Worm (Caenorhabditis elegans) whole organism, L4 larva: ENCODE measurements around the gene col-99.

Experiments used
- D1046.2 ChIP-seq: fragments of 200-800 bp; sonication (Bioruptor generic); IDR thresholded peaks from 2 replicates; pipeline ENCODE4 v1.3.6; 2022; ENCODE audit warnings: missing genetic modification characterization, missing compliant biosample characterization
- F44E2.7 ChIP-seq: fragments of 200-800 bp; sonication (Bioruptor generic); IDR thresholded peaks from 2 replicates; pipeline ENCODE4 v2.1.2; 2022; ENCODE audit warnings: missing genetic modification characterization, missing compliant biosample characterization
- F49E8.2 ChIP-seq: sonication (generic microtip); optimal IDR thresholded peaks from 2 replicates; lab custom pipeline; 2016; ENCODE audit warnings: missing compliant biosample characterization, mild to moderate bottlenecking, missing genetic modification characterization, borderline replicate concordance
- R02D3.7 ChIP-seq: fragments of 150-350 bp; sonication (generic microtip); optimal IDR thresholded peaks from 3 replicates; lab custom pipeline; 2014; ENCODE audit warnings: missing biosample characterization, missing genetic modification characterization
- T20F7.1 ChIP-seq: fragments of 200-800 bp; sonication (Bioruptor generic); optimal IDR thresholded peaks from 2 replicates; lab custom pipeline; 2018; ENCODE audit warnings: mild to moderate bottlenecking, missing genetic modification characterization, missing compliant biosample characterization
- T26A8.4 ChIP-seq: fragments of 200-800 bp; sonication (Bioruptor generic); IDR thresholded peaks from 2 replicates; pipeline ENCODE4 v1.3.6; 2022; ENCODE audit warnings: missing genetic modification characterization, missing compliant biosample characterization
- Y48G9A.11 ChIP-seq: fragments of 200-800 bp; sonication (Bioruptor generic); IDR thresholded peaks from 2 replicates; pipeline ENCODE4 v1.3.6; 2022; ENCODE audit warnings: missing genetic modification reagents, missing genetic modification characterization, missing compliant biosample characterization
- ZK546.5 ChIP-seq, 2 experiments: sonication (generic microtip); optimal IDR thresholded peaks; 2 replicates each; lab custom pipeline; 2017; ENCODE audit warnings: missing biosample characterization in 2 of 2, missing genetic modification characterization in 2 of 2
- arid-1 ChIP-seq: fragments of 200-800 bp; sonication (Bioruptor generic); conservative IDR thresholded peaks from 2 replicates; pipeline ENCODE4 v1.3.6; 2022; ENCODE audit warnings: missing genetic modification reagents, missing genetic modification characterization, missing compliant biosample characterization
- ceh-20 ChIP-seq: fragments of 200-800 bp; sonication (Bioruptor generic); IDR thresholded peaks from 2 replicates; pipeline ENCODE4 v1.3.6; 2022; ENCODE audit warnings: missing genetic modification reagents, missing genetic modification characterization, missing compliant biosample characterization
- ceh-82 ChIP-seq: sonication (generic microtip); optimal IDR thresholded peaks from 2 replicates; lab custom pipeline; 2017; ENCODE audit warnings: missing biosample characterization, missing genetic modification characterization
- ces-1 ChIP-seq: fragments of 150-350 bp; sonication (generic microtip); optimal IDR thresholded peaks from 4 replicates; lab custom pipeline; 2014; ENCODE audit warnings: missing biosample characterization, missing genetic modification reagents, missing genetic modification characterization
- cey-2 ChIP-seq: sonication (generic microtip); optimal IDR thresholded peaks from 3 replicates; lab custom pipeline; 2017; ENCODE audit warnings: missing genetic modification characterization, mild to moderate bottlenecking, missing compliant biosample characterization, antibody characterized with exemption, borderline replicate concordance; ENCODE audit not compliant: insufficient read depth
- daf-12 ChIP-seq: fragments of 150-350 bp; optimal IDR thresholded peaks from 2 replicates; lab custom pipeline; 2014; ENCODE audit warnings: missing biosample characterization, missing genetic modification reagents, missing genetic modification characterization
- daf-16 ChIP-seq, 3 experiments: sonication (generic microtip); optimal IDR thresholded peaks; 2 replicates each; lab custom pipeline; 2016 to 2017; ENCODE audit warnings: missing genetic modification characterization in 3 of 3, missing genetic modification reagents in 3 of 3, mild to moderate bottlenecking in 2 of 3, missing compliant biosample characterization in 2 of 3, missing biosample characterization in 1 of 3, moderate library complexity in 1 of 3
- daf-19 ChIP-seq: fragments of 200-800 bp; sonication (Bioruptor generic); conservative IDR thresholded peaks from 2 replicates; pipeline ENCODE4 v1.3.6; 2022; ENCODE audit warnings: missing genetic modification characterization, missing compliant biosample characterization
- dmd-8 ChIP-seq: fragments of 200-800 bp; sonication (Bioruptor generic); IDR thresholded peaks from 2 replicates; pipeline ENCODE4 v1.3.6; 2022; ENCODE audit warnings: missing genetic modification characterization, missing compliant biosample characterization
- dmd-9 ChIP-seq: fragments of 200-800 bp; sonication (Bioruptor generic); IDR thresholded peaks from 2 replicates; pipeline ENCODE4 v1.3.6; 2022; ENCODE audit warnings: missing genetic modification reagents, missing genetic modification characterization, missing compliant biosample characterization
- dpl-1 ChIP-seq: fragments of 150-350 bp; optimal IDR thresholded peaks from 2 replicates; lab custom pipeline; 2014; ENCODE audit warnings: missing biosample characterization, missing genetic modification reagents, missing genetic modification characterization
- egl-27 ChIP-seq: sonication (generic microtip); optimal IDR thresholded peaks from 3 replicates; lab custom pipeline; 2017; ENCODE audit warnings: missing biosample characterization, missing genetic modification reagents, missing genetic modification characterization
- fos-1 ChIP-seq: fragments of 150-350 bp; optimal IDR thresholded peaks from 2 replicates; lab custom pipeline; 2014; ENCODE audit warnings: missing biosample characterization, missing genetic modification characterization
- hlh-30 ChIP-seq: sonication (generic microtip); optimal IDR thresholded peaks from 2 replicates; lab custom pipeline; 2017; ENCODE audit warnings: antibody characterized with exemption, mild to moderate bottlenecking, missing genetic modification characterization, missing compliant biosample characterization; ENCODE audit not compliant: insufficient read depth
- hmg-1.1 ChIP-seq: fragments of 200-800 bp; sonication (Bioruptor generic); IDR thresholded peaks from 2 replicates; pipeline ENCODE4 v1.3.6; 2022; ENCODE audit warnings: missing genetic modification reagents, missing genetic modification characterization, missing compliant biosample characterization
- lim-7 ChIP-seq: fragments of 200-800 bp; sonication (Bioruptor generic); IDR thresholded peaks from 2 replicates; pipeline ENCODE4 v1.3.6; 2022; ENCODE audit warnings: missing genetic modification characterization, missing compliant biosample characterization
- lin-1 ChIP-seq: fragments of 200-800 bp; sonication (Bioruptor generic); IDR thresholded peaks from 2 replicates; pipeline ENCODE4 v1.3.6; 2022; ENCODE audit warnings: missing genetic modification reagents, missing genetic modification characterization, missing compliant biosample characterization
- lin-15B ChIP-seq: fragments of 150-350 bp; sonication (generic microtip); optimal IDR thresholded peaks from 3 replicates; lab custom pipeline; 2014; ENCODE audit warnings: missing biosample characterization, missing genetic modification characterization
- lin-38 ChIP-seq: fragments of 200-800 bp; sonication (Bioruptor generic); IDR thresholded peaks from 2 replicates; pipeline ENCODE4 v1.3.6; 2022; ENCODE audit warnings: missing genetic modification reagents, missing genetic modification characterization, missing compliant biosample characterization
- lin-39 ChIP-seq: fragments of 150-350 bp; optimal IDR thresholded peaks from 2 replicates; lab custom pipeline; 2014; ENCODE audit warnings: missing biosample characterization, missing genetic modification reagents, missing genetic modification characterization
- lsy-2 ChIP-seq, 2 experiments: fragments of 150-350 bp in 1 of 2; sonication (generic microtip) in 1 of 2; optimal IDR thresholded peaks; 2 replicates each; lab custom pipeline; 2014 to 2017; ENCODE audit warnings: missing biosample characterization in 2 of 2, missing genetic modification characterization in 2 of 2
- mdl-1 ChIP-seq, 2 experiments: fragments of 150-350 bp in 1 of 2; sonication (generic microtip) in 1 of 2; optimal IDR thresholded peaks; 2 replicates each; lab custom pipeline; 2014 to 2017; ENCODE audit warnings: missing biosample characterization in 2 of 2, missing genetic modification characterization in 2 of 2
- mdt-29 ChIP-seq: fragments of 200-800 bp; sonication (Bioruptor generic); IDR thresholded peaks from 2 replicates; pipeline ENCODE4 v1.3.6; 2022; ENCODE audit warnings: missing genetic modification reagents, missing genetic modification characterization, missing compliant biosample characterization
- mep-1 ChIP-seq: fragments of 150-350 bp; sonication (generic microtip); optimal IDR thresholded peaks from 3 replicates; lab custom pipeline; 2014; ENCODE audit warnings: missing biosample characterization, missing genetic modification characterization
- mxl-2 ChIP-seq: fragments of 200-800 bp; sonication (Bioruptor generic); conservative IDR thresholded peaks from 2 replicates; pipeline ENCODE4 v1.3.6; 2022; ENCODE audit warnings: missing genetic modification reagents, missing genetic modification characterization, missing compliant biosample characterization
- nhr-102 ChIP-seq: sonication (generic microtip); optimal IDR thresholded peaks from 2 replicates; lab custom pipeline; 2016; ENCODE audit warnings: mild to moderate bottlenecking, missing genetic modification characterization, moderate library complexity, missing compliant biosample characterization
- nhr-111 ChIP-seq: fragments of 200-800 bp; sonication (Bioruptor generic); optimal IDR thresholded peaks from 2 replicates; lab custom pipeline; 2018; ENCODE audit warnings: mild to moderate bottlenecking, missing genetic modification characterization, missing compliant biosample characterization
- nhr-237 ChIP-seq: sonication (generic microtip); optimal IDR thresholded peaks from 2 replicates; lab custom pipeline; 2017; ENCODE audit warnings: missing biosample characterization, missing genetic modification characterization
- nhr-41 ChIP-seq: fragments of 200-800 bp; sonication (Bioruptor generic); IDR thresholded peaks from 2 replicates; pipeline ENCODE4 v1.3.6; 2022; ENCODE audit warnings: missing genetic modification reagents, missing genetic modification characterization, missing compliant biosample characterization
- nhr-6 ChIP-seq: fragments of 150-350 bp; optimal IDR thresholded peaks from 2 replicates; lab custom pipeline; 2014; ENCODE audit warnings: missing biosample characterization, missing genetic modification characterization
- nhr-77 ChIP-seq: fragments of 150-350 bp; optimal IDR thresholded peaks from 2 replicates; lab custom pipeline; 2014; ENCODE audit warnings: missing biosample characterization, missing genetic modification characterization
- pha-4 ChIP-seq, 2 experiments: fragments of 150-350 bp in 1 of 2; fragments of 200-800 bp in 1 of 2; sonication (Bioruptor generic) in 1 of 2; IDR thresholded peaks in 1 of 2; optimal IDR thresholded peaks in 1 of 2; 2 replicates each; pipeline versions ENCODE4 v1.3.6 to Lab custom; 2014 to 2022; ENCODE audit warnings: missing genetic modification characterization in 2 of 2, missing genetic modification reagents in 2 of 2, missing biosample characterization in 1 of 2, missing compliant biosample characterization in 1 of 2
- sdz-12 ChIP-seq: fragments of 200-800 bp; sonication (Bioruptor generic); optimal IDR thresholded peaks from 2 replicates; lab custom pipeline; 2018; ENCODE audit warnings: mild to moderate bottlenecking, missing genetic modification characterization, missing compliant biosample characterization
- set-16 ChIP-seq: fragments of 200-800 bp; sonication (Bioruptor generic); IDR thresholded peaks from 2 replicates; pipeline ENCODE4 v1.3.6; 2022; ENCODE audit warnings: missing genetic modification reagents, missing genetic modification characterization, missing compliant biosample characterization
- snpc-1.2 ChIP-seq: fragments of 200-800 bp; sonication (Bioruptor generic); IDR thresholded peaks from 2 replicates; pipeline ENCODE4 v1.3.6; 2022; ENCODE audit warnings: missing genetic modification reagents, missing genetic modification characterization, missing compliant biosample characterization
- snpc-4 ChIP-seq: fragments of 150-350 bp; optimal IDR thresholded peaks from 2 replicates; lab custom pipeline; 2014; ENCODE audit warnings: missing biosample characterization, missing genetic modification characterization
- tra-1 ChIP-seq: fragments of 200-800 bp; sonication (Bioruptor generic); IDR thresholded peaks from 2 replicates; pipeline ENCODE4 v1.3.6; 2022; ENCODE audit warnings: missing genetic modification reagents, missing genetic modification characterization, missing compliant biosample characterization
- unc-39 ChIP-seq: sonication (generic microtip); optimal IDR thresholded peaks from 2 replicates; lab custom pipeline; 2017; ENCODE audit warnings: missing biosample characterization, missing genetic modification characterization
- zip-2 ChIP-seq: fragments of 150-350 bp; optimal IDR thresholded peaks from 2 replicates; lab custom pipeline; 2014; ENCODE audit warnings: missing biosample characterization, missing genetic modification characterization
- ztf-11 ChIP-seq: fragments of 150-350 bp; optimal IDR thresholded peaks from 2 replicates; lab custom pipeline; 2014; ENCODE audit warnings: missing biosample characterization, missing genetic modification characterization
- ztf-7 ChIP-seq: fragments of 150-350 bp; optimal IDR thresholded peaks from 2 replicates; lab custom pipeline; 2014; ENCODE audit warnings: missing biosample characterization, missing genetic modification characterization

Gene col-99

ce11 chrIV:125881-126781 lies 21.6 kb downstream of the col-99 start, which contains the start of the genes grld-1 and cox-6C (continued):
- TF ChIP-seq ceh-82 (tag; lab: Kevin White, UChicago): no peak
- no peak for TF ChIP-seq D1046.2
- no peak for TF ChIP-seq mdt-29 (GFP tag; lab: Robert Waterston, UW)
- TF ChIP-seq lin-15B (tag; lab: Kevin White, UChicago): no peak
- no peak for TF ChIP-seq nhr-111 (GFP tag; lab: Kevin White, UChicago)
- TF ChIP-seq T20F7.1: peak; percentile 98
- TF ChIP-seq lsy-2 (tag; optimal IDR thresholded peaks at IDR 0.05; lab: Kevin White, UChicago): peak; percentile 82 to 97
- peak; percentile 49 for TF ChIP-seq nhr-77
- no peak for TF ChIP-seq nhr-41 (GFP tag; lab: Robert Waterston, UW)
- no peak for TF ChIP-seq pha-4 (GFP tag; IDR thresholded peaks at IDR 0.05; lab: Robert Waterston, UW)
- TF ChIP-seq pha-4 (tag; optimal IDR thresholded peaks at IDR 0.05; lab: Kevin White, UChicago): no peak
- TF ChIP-seq tra-1: no peak
- no peak for TF ChIP-seq mxl-2
- TF ChIP-seq snpc-1.2 (GFP tag; lab: Robert Waterston, UW): no peak
- no peak for TF ChIP-seq cey-2
- TF ChIP-seq mep-1 (tag; lab: Kevin White, UChicago): peak; percentile 65
- peak in 1 of 2 experiments; percentile 26 for TF ChIP-seq mdl-1 (tag; optimal IDR thresholded peaks at IDR 0.05; lab: Kevin White, UChicago)
- TF ChIP-seq Y48G9A.11 (GFP tag; lab: Robert Waterston, UW): no peak
- no peak for TF ChIP-seq F44E2.7
- TF ChIP-seq ztf-11 (tag; lab: Kevin White, UChicago): no peak
- no peak for TF ChIP-seq T26A8.4
- TF ChIP-seq sdz-12: no peak
- TF ChIP-seq set-16 (GFP tag; lab: Robert Waterston, UW): no peak
- no peak for TF ChIP-seq unc-39
- no peak for TF ChIP-seq ZK546.5 (tag; optimal IDR thresholded peaks at IDR 0.05; lab: Kevin White, UChicago)
- no peak for TF ChIP-seq lin-1 (GFP tag; lab: Robert Waterston, UW)
- no peak for TF ChIP-seq nhr-102 (tag; lab: Kevin White, UChicago)
- TF ChIP-seq R02D3.7: no peak
- TF ChIP-seq arid-1 (GFP tag; lab: Robert Waterston, UW): no peak
- TF ChIP-seq daf-12 (tag; lab: Kevin White, UChicago): no peak
- TF ChIP-seq egl-27 (tag; lab: Kevin White, UChicago): no peak
- TF ChIP-seq lin-38 (GFP tag; lab: Robert Waterston, UW): peak; percentile 64
- TF ChIP-seq dmd-8 (GFP tag; lab: Robert Waterston, UW): no peak
- TF ChIP-seq lin-39 (tag; lab: Kevin White, UChicago): no peak
- TF ChIP-seq hlh-30 (tag; lab: Kevin White, UChicago): peak; percentile 54
- TF ChIP-seq daf-19: no peak
- TF ChIP-seq F49E8.2 (tag; lab: Kevin White, UChicago): no peak
- TF ChIP-seq nhr-237 (tag; lab: Kevin White, UChicago): no peak
- no peak for TF ChIP-seq fos-1 (tag; lab: Kevin White, UChicago)
- peak; percentile 43 for TF ChIP-seq hmg-1.1 (GFP tag; lab: Robert Waterston, UW)
- TF ChIP-seq ztf-7 (tag; lab: Kevin White, UChicago): no peak
- TF ChIP-seq daf-16 (GFP tag; optimal IDR thresholded peaks at IDR 0.05; lab: Kevin White, UChicago): no peak
- peak; percentile 65 for TF ChIP-seq daf-16 (tag; optimal IDR thresholded peaks at IDR 0.05; lab: Kevin White, UChicago)
- TF ChIP-seq lim-7 (GFP tag; lab: Robert Waterston, UW): no peak
- no peak for TF ChIP-seq snpc-4 (tag; lab: Kevin White, UChicago)
- no peak for TF ChIP-seq zip-2 (tag; lab: Kevin White, UChicago)
- no peak for TF ChIP-seq nhr-6 (tag; lab: Kevin White, UChicago)
- no peak for TF ChIP-seq ces-1 (GFP tag; lab: Kevin White, UChicago)
- TF ChIP-seq ceh-20: no peak
- TF ChIP-seq dmd-9 (GFP tag; lab: Robert Waterston, UW): no peak
- TF ChIP-seq dpl-1: peak; percentile 45
